Worm (Caenorhabditis elegans) whole organism, L4 larva: ENCODE measurements around the gene tmem-218.

Experiments
- D1046.2 ChIP-seq: fragments of 200-800 bp; sonication (Bioruptor generic); IDR thresholded peaks from 2 replicates; pipeline ENCODE4 v1.3.6; 2022; ENCODE audit warnings: missing genetic modification characterization, missing compliant biosample characterization
- mxl-2 ChIP-seq: fragments of 200-800 bp; sonication (Bioruptor generic); conservative IDR thresholded peaks from 2 replicates; pipeline ENCODE4 v1.3.6; 2022; ENCODE audit warnings: missing genetic modification reagents, missing genetic modification characterization, missing compliant biosample characterization
- nhr-111 ChIP-seq: fragments of 200-800 bp; sonication (Bioruptor generic); optimal IDR thresholded peaks from 2 replicates; lab custom pipeline; 2018; ENCODE audit warnings: mild to moderate bottlenecking, missing genetic modification characterization, missing compliant biosample characterization
- nhr-25 ChIP-seq: sonication (generic microtip); optimal IDR thresholded peaks from 2 replicates; lab custom pipeline; 2017; ENCODE audit warnings: missing genetic modification characterization, mild to moderate bottlenecking, missing compliant biosample characterization, antibody characterized with exemption, moderate library complexity, borderline replicate concordance; ENCODE audit not compliant: insufficient read depth
- pha-4 ChIP-seq, 2 experiments: fragments of 150-350 bp in 1 of 2; fragments of 200-800 bp in 1 of 2; sonication (Bioruptor generic) in 1 of 2; IDR thresholded peaks in 1 of 2; optimal IDR thresholded peaks in 1 of 2; 2 replicates each; pipeline versions ENCODE4 v1.3.6 to Lab custom; 2014 to 2022; ENCODE audit warnings: missing genetic modification characterization in 2 of 2, missing genetic modification reagents in 2 of 2, missing biosample characterization in 1 of 2, missing compliant biosample characterization in 1 of 2
- pqm-1 ChIP-seq: sonication (generic microtip); optimal IDR thresholded peaks from 2 replicates; lab custom pipeline; 2017; ENCODE audit warnings: missing biosample characterization, missing genetic modification characterization
- saeg-2 ChIP-seq: fragments of 200-800 bp; sonication (Bioruptor generic); IDR thresholded peaks from 2 replicates; pipeline ENCODE4 v1.3.6; 2022; ENCODE audit warnings: missing genetic modification reagents, missing genetic modification characterization, missing compliant biosample characterization
- skn-1 ChIP-seq: fragments of 150-350 bp; optimal IDR thresholded peaks from 2 replicates; lab custom pipeline; 2014; ENCODE audit warnings: missing biosample characterization, missing genetic modification characterization
- tra-1 ChIP-seq: fragments of 200-800 bp; sonication (Bioruptor generic); IDR thresholded peaks from 2 replicates; pipeline ENCODE4 v1.3.6; 2022; ENCODE audit warnings: missing genetic modification reagents, missing genetic modification characterization, missing compliant biosample characterization

DNA sequence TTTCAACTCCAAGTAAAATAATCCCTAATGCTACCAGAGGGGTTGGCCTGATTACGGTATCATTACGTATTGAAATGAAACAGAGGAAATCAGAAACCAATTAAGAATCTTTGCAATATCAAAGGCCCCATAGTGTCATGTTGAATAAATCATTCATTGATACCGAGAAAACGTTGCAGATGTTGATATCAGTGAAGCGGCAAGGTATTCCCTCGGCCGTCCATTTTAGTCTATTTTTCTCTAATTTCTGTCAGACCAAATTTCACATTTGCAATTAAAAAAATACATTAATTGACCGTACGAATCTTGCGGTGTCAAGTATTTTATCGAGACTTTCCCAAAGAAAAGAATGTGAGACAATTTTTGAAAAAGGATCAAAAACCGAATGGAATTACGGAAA lies 15.2 kb upstream of the tmem-218 start:
- TF ChIP-seq mxl-2 (GFP tag; lab: Robert Waterston, UW): no peak
- TF ChIP-seq nhr-111 (GFP tag; lab: Kevin White, UChicago): no peak
- no peak for TF ChIP-seq pha-4 (GFP tag; IDR thresholded peaks at IDR 0.05; lab: Robert Waterston, UW)
- TF ChIP-seq pha-4 (tag; optimal IDR thresholded peaks at IDR 0.05; lab: Kevin White, UChicago): no peak
- no peak for TF ChIP-seq D1046.2
- no peak for TF ChIP-seq nhr-25
- no peak for TF ChIP-seq skn-1
- TF ChIP-seq saeg-2: no peak
- no peak for TF ChIP-seq tra-1 (GFP tag; lab: Robert Waterston, UW)
- TF ChIP-seq pqm-1 (tag; lab: Kevin White, UChicago): no peak
